Worm (Caenorhabditis elegans): ENCODE data around the gene mrpl-50.

DNA sequence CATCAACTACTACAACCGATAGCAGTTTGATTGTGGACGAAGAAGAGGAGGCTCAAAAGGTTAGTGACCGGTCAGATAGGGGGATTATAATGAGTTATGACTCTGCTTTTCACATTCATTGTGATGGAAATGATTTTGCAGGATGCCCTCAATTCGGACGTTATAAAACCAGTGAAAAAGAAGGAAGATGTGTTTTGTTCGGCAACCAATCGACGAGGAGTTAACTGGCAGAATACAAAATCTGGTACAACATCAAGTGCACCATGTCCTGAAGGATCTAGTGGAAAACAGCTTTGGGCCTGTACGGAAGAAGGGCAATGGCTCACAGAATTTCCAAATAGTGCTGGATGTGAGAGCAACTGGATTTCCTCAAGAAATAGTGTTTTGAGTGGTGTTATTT, 25.8 kb upstream of the mrpl-50 start:
- TF ChIP-seq ztf-22 (GFP tag; optimal IDR thresholded peaks at IDR 0.05): no peak
- no peak for TF ChIP-seq mxl-1 (tag; optimal IDR thresholded peaks at IDR 0.05)

All from whole organism, young adult.